Worm (Caenorhabditis elegans): ENCODE results near the gene Y54E2A.8.
A peak's percentile ranks its signal among the peaks of the same experiment; 100 is the strongest.
"Not testable (repeated sequence)": the region's sequence is repeated elsewhere in the genome, so short reads cannot be mapped to it uniquely, and the experiment has no call there.

Gene Y54E2A.8

ce11 chrII:14801086-14801531 is 23.0 kb downstream of the Y54E2A.8 start:
- peak; percentile 33 for TF ChIP-seq dsc-1 (tag; optimal IDR thresholded peaks at IDR 0.05)
- TF ChIP-seq unc-86 (tag; optimal IDR thresholded peaks at IDR 0.05) = peak; percentile 22
- no peak for TF ChIP-seq ama-1 (optimal IDR thresholded peaks at IDR 0.05)
- TF ChIP-seq unc-130 (tag; optimal IDR thresholded peaks at IDR 0.05) = peak; percentile 12
- TF ChIP-seq ztf-11 (tag; optimal IDR thresholded peaks at IDR 0.05) = no peak
- peak; percentile 10 to 33 (median 29) for TF ChIP-seq dpl-1 (GFP tag; optimal IDR thresholded peaks at IDR 0.05)
- peak; percentile 53 for TF ChIP-seq nhr-19 (GFP tag; conservative IDR thresholded peaks at IDR 0.05)
- TF ChIP-seq C16A3.4 (tag; optimal IDR thresholded peaks at IDR 0.05) = peak; percentile 19
- TF ChIP-seq elt-2 (tag; optimal IDR thresholded peaks at IDR 0.05) = no peak
- TF ChIP-seq nhr-71 (tag; optimal IDR thresholded peaks at IDR 0.05) = peak; percentile 63
- no peak for TF ChIP-seq F16B12.6 (tag; optimal IDR thresholded peaks at IDR 0.05)
- TF ChIP-seq efl-1 (optimal IDR thresholded peaks at IDR 0.05) = peak; percentile 14 to 45
- TF ChIP-seq efl-1 (GFP tag; optimal IDR thresholded peaks at IDR 0.05 in 1 of 2) = peak; percentile 22 to 94
- peak in 1 of 2 experiments; percentile 29 for TF ChIP-seq lin-35 (GFP tag; optimal IDR thresholded peaks at IDR 0.05)
- peak; percentile 3 for TF ChIP-seq egl-13 (tag; optimal IDR thresholded peaks at IDR 0.05)
- peak; percentile 59 for TF ChIP-seq nhr-47 (tag; optimal IDR thresholded peaks at IDR 0.05)
- peak; percentile 62 for TF ChIP-seq rnt-1 (tag; optimal IDR thresholded peaks at IDR 0.05)
- peak; percentile 45 for TF ChIP-seq nhr-20 (tag; optimal IDR thresholded peaks at IDR 0.05)
- TF ChIP-seq nhr-28 (tag; optimal IDR thresholded peaks at IDR 0.05) = no peak
- TF ChIP-seq nhr-90 (tag; optimal IDR thresholded peaks at IDR 0.05; ENCODE audit: poor library complexity) = peak; percentile 23
- peak; percentile 34 for TF ChIP-seq lin-14 (GFP tag; optimal IDR thresholded peaks at IDR 0.05)
- TF ChIP-seq hpl-2 (GFP tag; optimal IDR thresholded peaks at IDR 0.05) = no peak
- TF ChIP-seq swsn-7 (tag; optimal IDR thresholded peaks at IDR 0.05) = peak; percentile 58
- no peak for TF ChIP-seq mep-1 (tag; optimal IDR thresholded peaks at IDR 0.05)
- peak; percentile 5; the same call in 1 of the 2 replicates for TF ChIP-seq isw-1 (GFP tag; IDR thresholded peaks at IDR 0.05)
- peak; percentile 50 for TF ChIP-seq snu-23 (GFP tag; optimal IDR thresholded peaks at IDR 0.05)
- TF ChIP-seq pax-3 (tag; optimal IDR thresholded peaks at IDR 0.05) = no peak
- TF ChIP-seq snpc-4 (tag; optimal IDR thresholded peaks at IDR 0.05) = peak; percentile 96
- peak in 1 of 3 experiments; percentile 8 for TF ChIP-seq ceh-82 (tag; optimal IDR thresholded peaks at IDR 0.05)
- TF ChIP-seq xbp-1 (tag; optimal IDR thresholded peaks at IDR 0.05) = peak; percentile 34
- TF ChIP-seq zip-4 (GFP tag; optimal IDR thresholded peaks at IDR 0.05) = no peak
- TF ChIP-seq skn-1 (tag; optimal IDR thresholded peaks at IDR 0.05) = peak; percentile 26
- TF ChIP-seq efl-3 (GFP tag; optimal IDR thresholded peaks at IDR 0.05) = no peak
- peak; percentile 22 to 50 for TF ChIP-seq lsy-2 (tag; optimal IDR thresholded peaks at IDR 0.05)
- peak; percentile 44 for TF ChIP-seq fkh-8 (tag; optimal IDR thresholded peaks at IDR 0.05)
- peak; percentile 14 for TF ChIP-seq tbx-2 (tag; optimal IDR thresholded peaks at IDR 0.05)
- TF ChIP-seq sptf-1 (tag; optimal IDR thresholded peaks at IDR 0.05) = no peak
- TF ChIP-seq lin-39 (tag; optimal IDR thresholded peaks at IDR 0.05) = no peak
- TF ChIP-seq aly-2 (tag; optimal IDR thresholded peaks at IDR 0.05) = no peak

ce11 chrII:14802527-14802926 is 24.4 kb downstream of the Y54E2A.8 start:
- peak; percentile 13 for TF ChIP-seq nhr-85 (tag)
- TF ChIP-seq snpc-4 (tag; optimal IDR thresholded peaks at IDR 0.05) = peak; percentile 17
- TF ChIP-seq lin-35 (GFP tag; optimal IDR thresholded peaks at IDR 0.05) = peak in 1 of 2 experiments; percentile 18
- peak; percentile 36 for TF ChIP-seq snu-23 (GFP tag; optimal IDR thresholded peaks at IDR 0.05)
- peak; percentile 23; the same call in 1 of the 2 replicates for TF ChIP-seq nhr-19 (GFP tag; conservative IDR thresholded peaks at IDR 0.05)
- peak; percentile 32 for TF ChIP-seq nhr-90 (tag; optimal IDR thresholded peaks at IDR 0.05; ENCODE audit: poor library complexity)
- peak in 1 of 2 experiments; percentile 0 for TF ChIP-seq efl-1 (optimal IDR thresholded peaks at IDR 0.05)
- not testable (repeated sequence) for TF ChIP-seq efl-1 (GFP tag; optimal IDR thresholded peaks at IDR 0.05 in 1 of 2)

Measured in whole organism, L1 larva.